Worm (Caenorhabditis elegans) whole organism, late embryonic: ENCODE data around the gene drr-1.

Source experiments
- C08G9.2 ChIP-seq: sonication (generic microtip); optimal IDR thresholded peaks from 2 replicates; lab custom pipeline; 2016; ENCODE audit warnings: mild to moderate bottlenecking, missing genetic modification characterization, moderate library complexity, missing compliant biosample characterization
- K09A11.1 ChIP-seq: sonication (generic microtip); optimal IDR thresholded peaks from 2 replicates; lab custom pipeline; 2017; ENCODE audit warnings: antibody characterized with exemption, mild to moderate bottlenecking, missing genetic modification characterization, missing compliant biosample characterization; ENCODE audit not compliant: insufficient read depth
- T23F11.4 ChIP-seq: fragments of 200-800 bp; sonication (Bioruptor generic); optimal IDR thresholded peaks from 2 replicates; lab custom pipeline; 2018; ENCODE audit warnings: mild to moderate bottlenecking, missing genetic modification characterization, missing compliant biosample characterization
- Y22D7AL.16 ChIP-seq: sonication (generic microtip); optimal IDR thresholded peaks from 2 replicates; lab custom pipeline; 2016; ENCODE audit warnings: missing genetic modification characterization, missing compliant biosample characterization
- ahr-1 ChIP-seq: sonication (generic microtip); optimal IDR thresholded peaks from 2 replicates; lab custom pipeline; 2016; ENCODE audit warnings: missing genetic modification characterization, missing compliant biosample characterization
- ama-1 ChIP-seq: fragments of 150-350 bp; optimal IDR thresholded peaks from 2 replicates; lab custom pipeline; 2014
- ceh-18 ChIP-seq: sonication (generic microtip); optimal IDR thresholded peaks from 2 replicates; lab custom pipeline; 2016; ENCODE audit warnings: missing genetic modification characterization, missing compliant biosample characterization
- ceh-24 ChIP-seq: sonication (generic microtip); optimal IDR thresholded peaks from 2 replicates; lab custom pipeline; 2016; ENCODE audit warnings: mild to moderate bottlenecking, missing genetic modification characterization, missing compliant biosample characterization
- ceh-30 ChIP-seq: fragments of 150-350 bp; optimal IDR thresholded peaks from 2 replicates; lab custom pipeline; 2014; ENCODE audit warnings: missing biosample characterization, missing genetic modification characterization
- ceh-34 ChIP-seq: sonication (generic microtip); optimal IDR thresholded peaks from 2 replicates; lab custom pipeline; 2016; ENCODE audit warnings: mild to moderate bottlenecking, missing genetic modification characterization, missing compliant biosample characterization
- ceh-45 ChIP-seq: fragments of 200-800 bp; sonication (Bioruptor generic); IDR thresholded peaks from 2 replicates; pipeline ENCODE4 v1.3.6; 2022; ENCODE audit warnings: missing genetic modification reagents, missing genetic modification characterization, missing compliant biosample characterization
- ceh-48 ChIP-seq: sonication (generic microtip); optimal IDR thresholded peaks from 2 replicates; lab custom pipeline; 2016; ENCODE audit warnings: missing genetic modification characterization, inconsistent platforms, missing compliant biosample characterization
- che-1 ChIP-seq: sonication (generic microtip); optimal IDR thresholded peaks from 2 replicates; lab custom pipeline; 2016; ENCODE audit warnings: mild to moderate bottlenecking, missing genetic modification characterization, missing compliant biosample characterization
- ets-4 ChIP-seq: sonication (generic microtip); optimal IDR thresholded peaks from 2 replicates; lab custom pipeline; 2016; ENCODE audit warnings: missing genetic modification characterization, missing compliant biosample characterization
- eyg-1 ChIP-seq: sonication (generic microtip); optimal IDR thresholded peaks from 2 replicates; lab custom pipeline; 2016; ENCODE audit warnings: missing genotype, missing genetic modification characterization, missing compliant biosample characterization
- fax-1 ChIP-seq: sonication (generic microtip); optimal IDR thresholded peaks from 2 replicates; lab custom pipeline; 2016; ENCODE audit warnings: missing genotype, missing genetic modification characterization, missing compliant biosample characterization
- fkh-6 ChIP-seq: sonication (generic microtip); optimal IDR thresholded peaks from 2 replicates; lab custom pipeline; 2016; ENCODE audit warnings: missing genetic modification characterization, missing compliant biosample characterization
- gmeb-2 ChIP-seq: sonication (generic microtip); optimal IDR thresholded peaks from 2 replicates; lab custom pipeline; 2016; ENCODE audit warnings: missing genetic modification characterization, inconsistent platforms, missing compliant biosample characterization
- hlh-13 ChIP-seq: fragments of 200-800 bp; sonication (Bioruptor generic); optimal IDR thresholded peaks from 2 replicates; lab custom pipeline; 2018; ENCODE audit warnings: mild to moderate bottlenecking, missing genetic modification characterization, missing compliant biosample characterization
- hlh-8 ChIP-seq: sonication (generic microtip); optimal IDR thresholded peaks from 2 replicates; lab custom pipeline; 2016; ENCODE audit warnings: missing genotype, missing genetic modification characterization, missing compliant biosample characterization
- lim-6 ChIP-seq: sonication (generic microtip); optimal IDR thresholded peaks from 2 replicates; lab custom pipeline; 2016; ENCODE audit warnings: missing genetic modification characterization, missing compliant biosample characterization
- mec-3 ChIP-seq: sonication (generic microtip); optimal IDR thresholded peaks from 2 replicates; lab custom pipeline; 2016; ENCODE audit warnings: borderline replicate concordance, missing genetic modification characterization, missing compliant biosample characterization
- nhr-11 ChIP-seq: fragments of 150-350 bp; optimal IDR thresholded peaks from 2 replicates; lab custom pipeline; 2014; ENCODE audit warnings: missing biosample characterization, missing genetic modification characterization
- nhr-232 ChIP-seq: sonication (generic microtip); optimal IDR thresholded peaks from 2 replicates; lab custom pipeline; 2016; ENCODE audit warnings: missing genetic modification characterization, missing compliant biosample characterization
- npax-4 ChIP-seq: sonication (generic microtip); optimal IDR thresholded peaks from 2 replicates; lab custom pipeline; 2016; ENCODE audit warnings: missing genetic modification characterization, missing compliant biosample characterization
- odd-2 ChIP-seq: sonication (generic microtip); optimal IDR thresholded peaks from 2 replicates; lab custom pipeline; 2017; ENCODE audit warnings: antibody characterized with exemption, mild to moderate bottlenecking, missing genetic modification characterization, missing compliant biosample characterization
- pat-9 ChIP-seq: fragments of 200-800 bp; sonication (Bioruptor generic); optimal IDR thresholded peaks from 2 replicates; lab custom pipeline; 2018; ENCODE audit warnings: mild to moderate bottlenecking, missing genetic modification characterization, moderate library complexity, missing compliant biosample characterization
- pha-4 ChIP-seq: fragments of 150-350 bp; optimal IDR thresholded peaks from 2 replicates; lab custom pipeline; 2018; ENCODE audit warnings: missing biosample characterization, missing genetic modification reagents, missing genetic modification characterization
- pros-1 ChIP-seq: fragments of 150-350 bp; optimal IDR thresholded peaks from 2 replicates; lab custom pipeline; 2014; ENCODE audit warnings: missing biosample characterization, missing genetic modification reagents, missing genetic modification characterization
- ref-2 ChIP-seq: sonication (generic microtip); optimal IDR thresholded peaks from 2 replicates; lab custom pipeline; 2016; ENCODE audit warnings: missing genetic modification characterization, missing compliant biosample characterization
- sox-4 ChIP-seq: sonication (generic microtip); optimal IDR thresholded peaks from 2 replicates; lab custom pipeline; 2017; ENCODE audit warnings: mild to moderate bottlenecking, missing genetic modification characterization, inconsistent platforms, missing compliant biosample characterization
- unc-42 ChIP-seq: sonication (generic microtip); optimal IDR thresholded peaks from 2 replicates; lab custom pipeline; 2016; ENCODE audit warnings: missing genotype, missing genetic modification characterization, missing compliant biosample characterization
- zip-5 ChIP-seq: sonication (generic microtip); optimal IDR thresholded peaks from 2 replicates; lab custom pipeline; 2016; ENCODE audit warnings: missing genetic modification characterization, missing compliant biosample characterization
- ztf-16 ChIP-seq: sonication (generic microtip); optimal IDR thresholded peaks from 2 replicates; lab custom pipeline; 2017; ENCODE audit warnings: missing genetic modification characterization, missing compliant biosample characterization

The drr-1 gene

DNA sequence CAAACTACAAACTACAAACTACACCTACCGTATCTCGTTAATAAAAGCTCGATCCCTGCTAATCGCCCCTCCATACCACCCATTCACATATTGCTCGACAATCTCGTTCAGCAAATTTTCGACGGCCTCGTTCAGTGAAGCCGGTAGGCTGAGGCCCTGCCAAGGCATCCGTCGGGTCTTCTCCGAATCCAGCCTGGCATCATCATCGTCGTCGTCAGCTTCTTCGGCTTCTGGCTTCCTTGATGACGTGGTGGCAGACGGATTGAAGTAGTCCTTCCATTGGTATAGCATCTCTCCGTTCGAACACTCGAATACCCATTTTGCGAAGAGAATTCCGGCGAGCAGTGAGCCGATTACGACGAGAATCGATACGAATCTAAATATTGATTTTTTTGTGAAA, 35.0 kb upstream of the drr-1 start:
- TF ChIP-seq ceh-45 (no peak), gmeb-2 (tag; lab: Kevin White, UChicago) (no peak), fax-1 (no peak), Y22D7AL.16 (tag; lab: Kevin White, UChicago) (no peak), unc-42 (tag; lab: Kevin White, UChicago) (no peak), T23F11.4 (GFP tag; lab: Kevin White, UChicago) (no peak), ceh-18 (tag; lab: Kevin White, UChicago) (no peak), ceh-48 (tag; lab: Kevin White, UChicago) (no peak), zip-5 (tag; lab: Kevin White, UChicago) (no peak), nhr-232 (tag; lab: Kevin White, UChicago) (no peak), che-1 (tag; lab: Kevin White, UChicago) (no peak)

DNA sequence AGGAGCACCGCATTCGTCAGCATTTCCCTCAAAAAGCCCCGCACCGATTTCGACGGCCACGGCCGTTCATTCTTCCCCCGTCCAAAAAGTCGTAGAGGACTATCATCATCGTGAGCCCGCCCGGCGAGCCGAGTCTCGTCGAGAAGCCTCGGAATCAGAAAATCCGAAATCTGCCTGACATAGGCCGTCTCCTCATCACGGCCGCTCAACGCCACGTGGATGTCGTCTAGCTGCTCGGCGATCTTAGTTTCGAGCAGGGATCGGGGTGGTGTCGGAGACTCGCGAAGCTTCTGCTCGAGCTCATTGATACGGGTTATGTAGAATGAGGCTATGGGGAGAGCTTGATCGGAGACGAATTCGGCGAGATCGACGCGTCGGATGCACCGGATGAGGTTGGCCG, 33.4 kb upstream of the drr-1 start:
- TF ChIP-seq C08G9.2 (tag; lab: Kevin White, UChicago) (no peak), hlh-8 (no peak), eyg-1 (tag; lab: Kevin White, UChicago) (no peak), ceh-45 (no peak), ref-2 (tag; lab: Kevin White, UChicago) (no peak), ceh-48 (tag; lab: Kevin White, UChicago) (no peak), pat-9 (tag; lab: Kevin White, UChicago) (no peak), pha-4 (tag; lab: Kevin White, UChicago) (no peak), npax-4 (no peak), fax-1 (no peak), T23F11.4 (GFP tag; lab: Kevin White, UChicago) (no peak), fkh-6 (tag; lab: Kevin White, UChicago) (no peak), ama-1 (lab: Kevin White, UChicago) (no peak), ets-4 (no peak), K09A11.1 (tag; lab: Kevin White, UChicago) (no peak)

DNA sequence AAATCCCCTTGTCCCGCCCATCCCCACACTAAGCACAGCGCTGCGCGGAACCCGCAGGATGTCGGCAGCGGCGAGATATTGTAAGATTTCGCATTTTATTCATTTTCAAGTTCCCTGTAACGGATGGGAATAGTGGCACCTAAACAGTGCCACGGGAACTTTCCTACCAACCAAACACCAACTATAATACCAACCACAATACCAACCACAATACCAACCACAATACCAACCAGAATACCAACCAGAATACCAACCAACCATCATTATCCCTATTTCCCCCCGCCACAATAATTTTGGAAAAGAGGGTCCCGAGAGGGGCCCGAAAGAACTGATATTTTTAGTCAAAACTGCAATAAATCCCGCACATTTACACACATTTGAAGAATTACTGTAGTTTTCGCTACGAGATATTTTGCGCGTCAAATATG, 26.3 kb upstream of the drr-1 start:
- TF ChIP-seq zip-5 (tag; lab: Kevin White, UChicago) = no peak
- TF ChIP-seq K09A11.1 (tag; lab: Kevin White, UChicago) = no peak
- no peak for TF ChIP-seq Y22D7AL.16 (tag; lab: Kevin White, UChicago)
- no peak for TF ChIP-seq ceh-34
- no peak for TF ChIP-seq ceh-18 (tag; lab: Kevin White, UChicago)
- TF ChIP-seq hlh-13 (GFP tag; lab: Kevin White, UChicago) = no peak
- TF ChIP-seq pros-1 (tag; lab: Kevin White, UChicago) = no peak
- TF ChIP-seq che-1 (tag; lab: Kevin White, UChicago) = no peak
- TF ChIP-seq ceh-48 (tag; lab: Kevin White, UChicago) = no peak
- no peak for TF ChIP-seq sox-4 (tag; lab: Kevin White, UChicago)
- TF ChIP-seq ahr-1 (tag; lab: Kevin White, UChicago) = no peak
- no peak for TF ChIP-seq hlh-8
- TF ChIP-seq nhr-11 (tag; lab: Kevin White, UChicago) = no peak
- no peak for TF ChIP-seq ama-1 (lab: Kevin White, UChicago)

DNA sequence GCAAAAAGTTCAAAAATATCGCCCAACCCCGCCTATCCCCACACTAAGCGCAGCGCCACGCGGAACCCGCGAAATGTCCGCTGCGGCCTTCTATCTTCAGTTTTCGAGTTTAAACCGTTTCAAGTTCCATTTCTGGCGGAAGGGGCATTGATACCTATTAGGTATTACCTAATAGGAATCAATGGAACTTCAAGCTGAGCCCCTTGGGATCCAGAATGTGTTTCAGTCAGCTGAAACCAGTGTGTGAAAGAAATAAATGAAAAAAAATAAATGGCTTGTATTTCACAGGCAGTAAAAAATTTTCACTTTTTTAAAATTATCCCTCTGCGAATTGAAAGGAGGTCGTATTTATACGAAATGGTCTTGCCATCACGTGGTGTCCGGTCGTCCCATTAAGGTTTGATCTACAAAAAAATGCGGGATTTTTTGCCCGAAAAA, 25.5 kb upstream of the drr-1 start:
- TF ChIP-seq pha-4 (tag; lab: Kevin White, UChicago) (no peak), ceh-24 (tag; lab: Kevin White, UChicago) (no peak), ceh-30 (no peak), lim-6 (no peak), mec-3 (no peak), ztf-16 (no peak)

DNA sequence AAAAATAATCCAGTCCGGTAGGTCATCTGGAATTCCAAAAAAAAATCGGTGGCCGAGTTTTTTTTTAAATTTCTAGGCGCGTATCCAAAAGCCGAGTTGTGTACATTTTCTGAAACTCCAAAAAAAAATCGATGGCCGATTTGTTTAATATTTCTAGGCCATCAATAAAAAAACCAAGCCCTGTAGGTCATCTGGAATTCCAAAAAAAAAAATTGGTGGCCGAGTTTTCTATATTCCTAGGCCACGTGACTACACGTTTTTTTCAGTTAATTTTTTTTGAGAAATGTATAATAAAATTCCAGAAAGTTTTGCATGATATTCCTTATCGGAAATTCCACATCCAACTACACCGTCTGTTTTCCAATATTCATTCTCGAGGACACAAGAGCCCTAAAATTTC, 21.9 kb upstream of the drr-1 start, which contains the start of gene sre-45:
Gene sre-45 (plus strand): TSS at position 301 of the 400 bp plus-strand sequence.
- no peak for TF ChIP-seq odd-2 (tag; lab: Kevin White, UChicago)
